Worm (Caenorhabditis elegans) whole organism, L1 larva: ENCODE results near the gene F02C9.1.

Experiments used
- F16B12.6 ChIP-seq: fragments of 150-350 bp; optimal IDR thresholded peaks from 2 replicates; lab custom pipeline; 2014; ENCODE audit warnings: missing biosample characterization, missing genetic modification characterization
- Y116A8C.19 ChIP-seq: sonication (generic microtip); optimal IDR thresholded peaks from 2 replicates; lab custom pipeline; 2016; ENCODE audit warnings: missing compliant biosample characterization, missing genetic modification characterization, borderline replicate concordance
- efl-1 ChIP-seq, 4 experiments: fragments of 150-350 bp; optimal IDR thresholded peaks in 3 of 4; peaks in 1 of 4; 1 replicate in 1 of 4; 2 replicates in 3 of 4; lab custom pipeline; 2014; ENCODE audit warnings: missing biosample characterization in 2 of 4, missing genetic modification characterization in 2 of 4, missing genetic modification reagents in 2 of 4
- efl-3 ChIP-seq: fragments of 200-800 bp; sonication (Bioruptor generic); optimal IDR thresholded peaks from 2 replicates; lab custom pipeline; 2018; ENCODE audit warnings: mild to moderate bottlenecking, missing genetic modification characterization, missing compliant biosample characterization
- elt-2 ChIP-seq: sonication (generic microtip); optimal IDR thresholded peaks from 2 replicates; lab custom pipeline; 2016; ENCODE audit warnings: missing genetic modification characterization, mild to moderate bottlenecking, inconsistent platforms, missing compliant biosample characterization, missing genetic modification reagents
- fkh-10 ChIP-seq: sonication (generic microtip); optimal IDR thresholded peaks from 2 replicates; lab custom pipeline; 2017; ENCODE audit warnings: missing biosample characterization, missing genetic modification reagents, missing genetic modification characterization
- fkh-4 ChIP-seq: sonication (generic microtip); optimal IDR thresholded peaks from 2 replicates; lab custom pipeline; 2016; ENCODE audit warnings: missing compliant biosample characterization, missing genetic modification characterization, borderline replicate concordance
- fkh-8 ChIP-seq: sonication (generic microtip); optimal IDR thresholded peaks from 2 replicates; lab custom pipeline; 2016; ENCODE audit warnings: mild to moderate bottlenecking, missing genetic modification characterization, missing compliant biosample characterization
- fos-1 ChIP-seq: fragments of 150-350 bp; optimal IDR thresholded peaks from 2 replicates; lab custom pipeline; 2014; ENCODE audit warnings: missing biosample characterization, missing genetic modification characterization
- grh-1 ChIP-seq: fragments of 200-800 bp; sonication (Bioruptor generic); IDR thresholded peaks from 2 replicates; pipeline ENCODE4 v1.3.6; 2022; ENCODE audit warnings: missing genetic modification reagents, missing genetic modification characterization, missing compliant biosample characterization
- hlh-4 ChIP-seq: sonication (generic microtip); optimal IDR thresholded peaks from 2 replicates; lab custom pipeline; 2016; ENCODE audit warnings: mild to moderate bottlenecking, missing genetic modification characterization, missing compliant biosample characterization
- hpl-2 ChIP-seq: fragments of 150-350 bp; optimal IDR thresholded peaks from 2 replicates; lab custom pipeline; 2014; ENCODE audit warnings: missing biosample characterization, missing genetic modification reagents, missing genetic modification characterization
- isw-1 ChIP-seq: fragments of 200-800 bp; sonication (Bioruptor generic); IDR thresholded peaks from 2 replicates; pipeline ENCODE4 v1.3.6; 2022; ENCODE audit warnings: missing genetic modification characterization, missing compliant biosample characterization
- lir-3 ChIP-seq: sonication (generic microtip); optimal IDR thresholded peaks from 2 replicates; lab custom pipeline; 2016; ENCODE audit warnings: mild to moderate bottlenecking, missing genetic modification characterization, moderate library complexity, missing compliant biosample characterization; ENCODE audit not compliant: poor library complexity
- nhr-77 ChIP-seq: fragments of 150-350 bp; optimal IDR thresholded peaks from 2 replicates; lab custom pipeline; 2014; ENCODE audit warnings: missing biosample characterization, missing genetic modification characterization
- nhr-84 ChIP-seq: sonication (generic microtip); optimal IDR thresholded peaks from 2 replicates; lab custom pipeline; 2017; ENCODE audit warnings: missing biosample characterization, missing genetic modification characterization
- nhr-90 ChIP-seq: sonication (generic microtip); optimal IDR thresholded peaks from 2 replicates; lab custom pipeline; 2016; ENCODE audit warnings: mild to moderate bottlenecking, missing genetic modification characterization, missing compliant biosample characterization; ENCODE audit not compliant: poor library complexity
- rnt-1 ChIP-seq: sonication (generic microtip); optimal IDR thresholded peaks from 2 replicates; lab custom pipeline; 2016; ENCODE audit warnings: mild to moderate bottlenecking, missing genetic modification characterization, moderate library complexity, missing compliant biosample characterization
- unc-130 ChIP-seq: fragments of 150-350 bp; optimal IDR thresholded peaks from 2 replicates; lab custom pipeline; 2017; ENCODE audit warnings: missing biosample characterization, missing genetic modification characterization, inconsistent platforms
- unc-30 ChIP-seq: sonication (generic microtip); optimal IDR thresholded peaks from 2 replicates; lab custom pipeline; 2017; ENCODE audit warnings: missing biosample characterization, missing genetic modification characterization
- unc-98 ChIP-seq: fragments of 200-800 bp; sonication (Bioruptor generic); IDR thresholded peaks from 2 replicates; pipeline ENCODE4 v1.3.6; 2022; ENCODE audit warnings: missing genetic modification characterization, missing compliant biosample characterization

F02C9.1 gene

DNA sequence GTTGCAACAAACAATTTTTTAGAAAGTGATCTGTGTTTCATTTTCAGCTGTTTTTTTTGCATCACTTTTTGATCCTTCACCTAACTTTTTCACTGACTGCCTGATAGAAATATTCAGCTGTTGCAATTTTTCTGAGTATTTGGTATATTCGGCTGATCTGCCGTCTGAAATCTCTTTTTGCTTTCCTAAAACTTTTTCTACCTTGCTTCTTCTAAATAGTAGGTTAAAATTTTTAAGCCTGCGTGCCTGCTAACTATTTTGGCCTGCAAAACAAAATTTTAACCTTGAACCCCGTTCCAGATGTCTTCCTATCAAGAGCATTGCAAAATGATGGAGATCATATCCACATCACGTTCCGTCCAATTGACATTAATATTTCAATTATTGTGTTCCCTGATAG, 37.7 kb downstream of the F02C9.1 start, which contains the start of gene srab-8:
TSS of gene srab-8 (plus strand) at position 301 of the 400 bp plus-strand sequence.
- TF ChIP-seq hlh-4, result peak; percentile 90
- TF ChIP-seq fkh-8 (tag; lab: Kevin White, UChicago), result no peak

ce11 chrV:3185855-3186254, 47.4 kb downstream of the F02C9.1 start:
- TF ChIP-seq grh-1 (GFP tag; lab: Robert Waterston, UW), result no peak
- no peak for TF ChIP-seq efl-3 (GFP tag; lab: Kevin White, UChicago)
- no peak for TF ChIP-seq isw-1 (GFP tag; lab: Robert Waterston, UW)
- TF ChIP-seq elt-2 (tag; lab: Kevin White, UChicago), result no peak
- no peak for TF ChIP-seq hpl-2 (GFP tag; lab: Kevin White, UChicago)
- no peak for TF ChIP-seq Y116A8C.19
- TF ChIP-seq fkh-10 (GFP tag; lab: Kevin White, UChicago), result no peak
- no peak for TF ChIP-seq unc-30
- TF ChIP-seq fkh-4 (tag; lab: Kevin White, UChicago), result no peak
- TF ChIP-seq lir-3 (tag; lab: Kevin White, UChicago), result no peak
- TF ChIP-seq efl-1 (optimal IDR thresholded peaks at IDR 0.05; lab: Kevin White, UChicago), result no peak
- TF ChIP-seq efl-1 (GFP tag; optimal IDR thresholded peaks at IDR 0.05 in 1 of 2; lab: Kevin White, UChicago), result no peak
- no peak for TF ChIP-seq nhr-84 (tag; lab: Kevin White, UChicago)
- TF ChIP-seq hlh-4, result no peak
- no peak for TF ChIP-seq nhr-90

ce11 chrV:3188043-3188442, 49.5 kb downstream of the F02C9.1 start, which contains the start of gene lag-2:
Gene lag-2 (plus strand): TSS chrV:3188343.
- TF ChIP-seq fkh-4 (tag; lab: Kevin White, UChicago) (no peak), fos-1 (tag; lab: Kevin White, UChicago) (no peak), F16B12.6 (tag; lab: Kevin White, UChicago) (no peak), nhr-77 (no peak), efl-1 (optimal IDR thresholded peaks at IDR 0.05; lab: Kevin White, UChicago) (no peak), efl-1 (GFP tag; optimal IDR thresholded peaks at IDR 0.05 in 1 of 2; lab: Kevin White, UChicago) (no peak), unc-98 (GFP tag; lab: Robert Waterston, UW) (no peak), rnt-1 (tag; lab: Kevin White, UChicago) (no peak), nhr-90 (no peak), unc-130 (tag; lab: Kevin White, UChicago) (no peak)
